Fruit fly (Drosophila melanogaster) whole organism, embryonic: ENCODE data around the gene wwk.
A peak's percentile ranks its signal among the peaks of the same experiment; 100 is the strongest.

ENCODE experiments used
- Abd-B ChIP-seq: fragments of 200-800 bp; sonication (Bioruptor generic); optimal IDR thresholded peaks from 2 replicates; lab custom pipeline; 2018; ENCODE audit warnings: missing biosample characterization, mild to moderate bottlenecking, missing genetic modification characterization, moderate library complexity
- CG1024 ChIP-seq: fragments of 200-800 bp; sonication (Bioruptor generic); IDR thresholded peaks from 2 replicates; pipeline ENCODE4 v1.3.6; 2022; ENCODE audit warnings: missing biosample characterization, missing genetic modification characterization
- CG12071 ChIP-seq: fragments of 200-800 bp; sonication (Bioruptor generic); optimal IDR thresholded peaks from 3 replicates; lab custom pipeline; 2018; ENCODE audit warnings: missing biosample characterization, mild to moderate bottlenecking, missing genetic modification characterization
- CG12391 ChIP-seq: fragments of 200-800 bp; sonication (Bioruptor generic); optimal IDR thresholded peaks from 3 replicates; lab custom pipeline; 2018; ENCODE audit warnings: missing biosample characterization, mild to moderate bottlenecking, missing genetic modification characterization, moderate library complexity
- CG13287 ChIP-seq: fragments of 200-800 bp; sonication (Bioruptor generic); IDR thresholded peaks from 2 replicates; pipeline ENCODE4 v1.3.6; 2022; ENCODE audit warnings: missing biosample characterization, missing genetic modification characterization; ENCODE audit not compliant: partially characterized antibody
- CG13424 ChIP-seq: fragments of 200-800 bp; sonication (Bioruptor generic); optimal IDR thresholded peaks from 2 replicates; lab custom pipeline; 2019; ENCODE audit warnings: missing biosample characterization, mild to moderate bottlenecking, missing genetic modification characterization, moderate library complexity
- CG13894 ChIP-seq: fragments of 200-800 bp; sonication (Bioruptor generic); optimal IDR thresholded peaks from 3 replicates; lab custom pipeline; 2018; ENCODE audit warnings: missing biosample characterization, mild to moderate bottlenecking, missing genetic modification characterization, moderate library complexity
- CG15696 ChIP-seq: fragments of 200-800 bp; sonication (Bioruptor generic); optimal IDR thresholded peaks from 2 replicates; lab custom pipeline; 2019; ENCODE audit warnings: missing biosample characterization, mild to moderate bottlenecking, missing genetic modification characterization, moderate library complexity
- CG1647 ChIP-seq: fragments of 200-800 bp; sonication (Bioruptor generic); optimal IDR thresholded peaks from 3 replicates; lab custom pipeline; 2016; ENCODE audit warnings: missing biosample characterization, missing genetic modification characterization
- CG17328 ChIP-seq: fragments of 200-800 bp; sonication (Bioruptor generic); IDR thresholded peaks from 2 replicates; pipeline ENCODE4 v1.3.6; 2022; ENCODE audit warnings: missing biosample characterization, missing genetic modification characterization
- CG17359 ChIP-seq: fragments of 200-800 bp; sonication (Bioruptor generic); optimal IDR thresholded peaks from 3 replicates; lab custom pipeline; 2018; ENCODE audit warnings: missing biosample characterization, mild to moderate bottlenecking, missing genetic modification characterization, moderate library complexity
- CG18011 ChIP-seq: fragments of 200-800 bp; sonication (Bioruptor generic); optimal IDR thresholded peaks from 2 replicates; lab custom pipeline; 2017; ENCODE audit warnings: missing biosample characterization, missing genetic modification characterization, mild to moderate bottlenecking, moderate library complexity, missing genotype
- CG18599 ChIP-seq: fragments of 200-800 bp; sonication (Bioruptor generic); optimal IDR thresholded peaks from 3 replicates; lab custom pipeline; 2017; ENCODE audit warnings: missing biosample characterization, missing genetic modification characterization, mild to moderate bottlenecking, moderate library complexity, missing genetic modification reagents
- CG2116 ChIP-seq: fragments of 200-800 bp; sonication (Bioruptor generic); optimal IDR thresholded peaks from 3 replicates; lab custom pipeline; 2018; ENCODE audit warnings: missing biosample characterization, mild to moderate bottlenecking, missing genetic modification characterization
- CG30403 ChIP-seq: fragments of 200-800 bp; sonication (Bioruptor generic); optimal IDR thresholded peaks from 3 replicates; lab custom pipeline; 2016; ENCODE audit warnings: missing biosample characterization, missing genetic modification characterization
- CG30431 ChIP-seq: fragments of 200-800 bp; sonication (Bioruptor generic); optimal IDR thresholded peaks from 2 replicates; lab custom pipeline; 2017; ENCODE audit warnings: missing biosample characterization, missing genetic modification characterization
- CG31388 ChIP-seq: fragments of 200-800 bp; sonication (Bioruptor generic); optimal IDR thresholded peaks from 2 replicates; lab custom pipeline; 2016; ENCODE audit warnings: missing biosample characterization, missing genetic modification characterization
- CG3726 ChIP-seq: fragments of 200-800 bp; sonication (Bioruptor generic); IDR thresholded peaks from 3 replicates; pipeline ENCODE4, ENCODE4 v1.3.6; 2022; ENCODE audit warnings: missing biosample characterization, missing genetic modification characterization
- CG3838 ChIP-seq: fragments of 200-800 bp; sonication (Bioruptor generic); optimal IDR thresholded peaks from 3 replicates; lab custom pipeline; 2016; ENCODE audit warnings: missing biosample characterization, missing genetic modification characterization
- CG4360 ChIP-seq: fragments of 200-800 bp; sonication (Bioruptor generic); IDR thresholded peaks from 2 replicates; pipeline ENCODE4 v1.3.6; 2022; ENCODE audit warnings: missing biosample characterization, missing genetic modification characterization
- CG9727 ChIP-seq: fragments of 200-800 bp; sonication (Bioruptor generic); optimal IDR thresholded peaks from 3 replicates; lab custom pipeline; 2017; ENCODE audit warnings: missing biosample characterization, mild to moderate bottlenecking, missing genetic modification characterization
- Dip2 ChIP-seq: fragments of 200-800 bp; sonication (Bioruptor generic); IDR thresholded peaks from 2 replicates; pipeline ENCODE4 v1.3.6; 2022; ENCODE audit warnings: missing biosample characterization, missing genetic modification characterization
- Drgx ChIP-seq: fragments of 200-800 bp; sonication (Bioruptor generic); IDR thresholded peaks from 2 replicates; pipeline ENCODE4 v1.3.6; 2022; ENCODE audit warnings: missing biosample characterization, missing genetic modification characterization
- Hr39 ChIP-seq: fragments of >200 bp; optimal IDR thresholded peaks from 2 replicates; lab custom pipeline; 2017
- Mes4 ChIP-seq: fragments of 200-800 bp; sonication (Bioruptor generic); optimal IDR thresholded peaks from 2 replicates; lab custom pipeline; 2016; ENCODE audit warnings: missing biosample characterization, missing genetic modification characterization
- Nf-YC ChIP-seq: fragments of 200-800 bp; optimal IDR thresholded peaks from 3 replicates; lab custom pipeline; 2019; ENCODE audit warnings: missing biosample characterization, mild to moderate bottlenecking, missing genetic modification characterization, moderate library complexity
- Optix ChIP-seq: fragments of 200-800 bp; sonication (Bioruptor generic); IDR thresholded peaks from 3 replicates; pipeline ENCODE4 v1.3.6; 2022; ENCODE audit warnings: missing biosample characterization, missing genetic modification characterization
- Taf1 ChIP-seq: fragments of 200-800 bp; sonication (Bioruptor generic); IDR thresholded peaks from 2 replicates; pipeline ENCODE4 v1.3.6; 2022; ENCODE audit warnings: missing biosample characterization, missing genetic modification characterization
- Trl ChIP-seq, 3 experiments: fragments of >200 bp in 2 of 3; fragments of 200-800 bp in 1 of 3; sonication (Bioruptor generic) in 1 of 3; optimal IDR thresholded peaks; 2 replicates in 1 of 3; 3 replicates in 2 of 3; lab custom pipeline; 2016 to 2017; ENCODE audit warnings: missing biosample characterization in 1 of 3, missing genetic modification characterization in 1 of 3
- Vsx1 ChIP-seq: fragments of 200-800 bp; sonication (Bioruptor generic); optimal IDR thresholded peaks from 2 replicates; lab custom pipeline; 2017; ENCODE audit warnings: missing biosample characterization, mild to moderate bottlenecking, missing genetic modification characterization, missing genetic modification reagents
- ara ChIP-seq: fragments of 200-800 bp; sonication (Bioruptor generic); IDR thresholded peaks from 2 replicates; pipeline ENCODE4 v1.3.6; 2022; ENCODE audit warnings: missing biosample characterization, missing genetic modification characterization
- cad ChIP-seq: fragments of >200 bp; optimal IDR thresholded peaks from 2 replicates; lab custom pipeline; 2017; ENCODE audit warnings: missing biosample characterization, missing genetic modification characterization
- caup ChIP-seq: fragments of 200-800 bp; sonication (Bioruptor generic); optimal IDR thresholded peaks from 3 replicates; lab custom pipeline; 2017; ENCODE audit warnings: missing biosample characterization, mild to moderate bottlenecking, missing genetic modification characterization, moderate library complexity; ENCODE audit not compliant: severe bottlenecking
- disco-r ChIP-seq: fragments of 200-800 bp; sonication (Bioruptor generic); optimal IDR thresholded peaks from 2 replicates; lab custom pipeline; 2016; ENCODE audit warnings: missing biosample characterization, missing genetic modification characterization
- fu2 ChIP-seq: fragments of 200-800 bp; sonication (Bioruptor generic); optimal IDR thresholded peaks from 2 replicates; lab custom pipeline; 2016; ENCODE audit warnings: missing biosample characterization, missing genetic modification characterization
- insv ChIP-seq, 2 experiments: fragments of 200-800 bp; sonication (Bioruptor generic); optimal IDR thresholded peaks; 3 replicates each; lab custom pipeline; 2016 to 2018; ENCODE audit warnings: missing biosample characterization in 2 of 2, missing genetic modification characterization in 2 of 2
- jigr1 ChIP-seq: fragments of 200-800 bp; sonication (Bioruptor generic); IDR thresholded peaks from 3 replicates; pipeline ENCODE4 v1.3.6; 2022; ENCODE audit warnings: missing biosample characterization, missing genetic modification characterization
- lbe ChIP-seq: fragments of 200-800 bp; sonication (Bioruptor generic); optimal IDR thresholded peaks from 2 replicates; lab custom pipeline; 2016; ENCODE audit warnings: missing biosample characterization, mild to moderate bottlenecking, missing genetic modification characterization
- lov ChIP-seq, 2 experiments: fragments of 200-800 bp in 1 of 2; fragments of >200 bp in 1 of 2; sonication (Bioruptor generic) in 1 of 2; IDR thresholded peaks in 1 of 2; optimal IDR thresholded peaks in 1 of 2; 2 replicates in 1 of 2; 3 replicates in 1 of 2; pipeline versions ENCODE4 v1.3.6 to Lab custom; 2017 to 2022; ENCODE audit warnings: missing biosample characterization in 1 of 2, missing genetic modification characterization in 1 of 2
- nau ChIP-seq: fragments of 200-800 bp; sonication (Bioruptor generic); optimal IDR thresholded peaks from 3 replicates; lab custom pipeline; 2017; ENCODE audit warnings: missing biosample characterization, mild to moderate bottlenecking, missing genetic modification characterization, missing genetic modification reagents
- nerfin-2 ChIP-seq: fragments of 200-800 bp; sonication (Bioruptor generic); IDR thresholded peaks from 2 replicates; pipeline ENCODE4 v1.3.6; 2022; ENCODE audit warnings: missing biosample characterization, missing genetic modification characterization; ENCODE audit not compliant: partially characterized antibody
- pb ChIP-seq: fragments of 200-800 bp; sonication (Bioruptor generic); optimal IDR thresholded peaks from 3 replicates; lab custom pipeline; 2016; ENCODE audit warnings: missing biosample characterization, missing genetic modification characterization
- pnt ChIP-seq: fragments of 200-800 bp; sonication (Bioruptor generic); optimal IDR thresholded peaks from 3 replicates; lab custom pipeline; 2016; ENCODE audit warnings: missing biosample characterization, missing genetic modification characterization
- slbo ChIP-seq: fragments of 200-800 bp; sonication (Bioruptor generic); IDR thresholded peaks from 2 replicates; pipeline ENCODE4 v1.3.6; 2022; ENCODE audit warnings: missing biosample characterization, missing genetic modification characterization
- tap ChIP-seq: fragments of 200-800 bp; optimal IDR thresholded peaks from 3 replicates; lab custom pipeline; 2019; ENCODE audit warnings: missing biosample characterization, mild to moderate bottlenecking, missing genetic modification characterization, moderate library complexity
- tio ChIP-seq: fragments of 200-800 bp; sonication (Bioruptor generic); optimal IDR thresholded peaks from 2 replicates; lab custom pipeline; 2017; ENCODE audit warnings: missing biosample characterization, missing genetic modification characterization, inconsistent platforms
- trem ChIP-seq: fragments of 200-800 bp; optimal IDR thresholded peaks from 3 replicates; lab custom pipeline; 2019; ENCODE audit warnings: missing biosample characterization, mild to moderate bottlenecking, missing genetic modification characterization, moderate library complexity
- ttk ChIP-seq: fragments of 200-800 bp; sonication (Bioruptor generic); IDR thresholded peaks from 2 replicates; pipeline ENCODE4 v2.1.2; 2022; ENCODE audit warnings: missing biosample characterization, missing genetic modification characterization
- zen ChIP-seq: fragments of 200-800 bp; sonication (Bioruptor generic); optimal IDR thresholded peaks from 3 replicates; lab custom pipeline; 2018; ENCODE audit warnings: missing biosample characterization, mild to moderate bottlenecking, missing genetic modification characterization, moderate library complexity

The wwk gene

dm6 chr2L:15113234-15113916, 38.8 kb downstream of the wwk start, which contains the start of gene stc:
stc (plus strand) TSS chr2L:15113480.
- TF ChIP-seq caup: peak; percentile 67
- TF ChIP-seq CG13894 (tag; lab: Kevin White, UChicago): no peak
- TF ChIP-seq disco-r (GFP tag; lab: Kevin White, UChicago): no peak
- no peak for TF ChIP-seq CG18599
- peak; percentile 21 for TF ChIP-seq CG15696 (tag; lab: Kevin White, UChicago)
- no peak for TF ChIP-seq CG17359 (tag; lab: Kevin White, UChicago)
- TF ChIP-seq insv (GFP tag; optimal IDR thresholded peaks at IDR 0.05; lab: Kevin White, UChicago): peak in 1 of 2 experiments; percentile 39
- no peak for TF ChIP-seq CG4360
- peak; percentile 12 for TF ChIP-seq Mes4 (GFP tag; lab: Kevin White, UChicago)
- TF ChIP-seq CG30431 (GFP tag; lab: Kevin White, UChicago): no peak
- no peak for TF ChIP-seq lov (optimal IDR thresholded peaks at IDR 0.05; lab: Kevin White, UChicago)
- TF ChIP-seq lov (GFP tag; IDR thresholded peaks at IDR 0.05; lab: Robert Waterston, UW): no peak
- TF ChIP-seq Optix (GFP tag; lab: Robert Waterston, UW): no peak
- TF ChIP-seq ttk (GFP tag; lab: Robert Waterston, UW): no peak
- TF ChIP-seq nau (GFP tag; lab: Kevin White, UChicago): no peak
- TF ChIP-seq Drgx (GFP tag; lab: Robert Waterston, UW): peak; percentile 23; the same call in 1 of the 2 replicates
- TF ChIP-seq pb (GFP tag; lab: Kevin White, UChicago): no peak
- TF ChIP-seq Taf1: no peak
- peak; percentile 14 for TF ChIP-seq CG1647 (GFP tag; lab: Kevin White, UChicago)
- TF ChIP-seq Abd-B: peak; percentile 51
- peak; percentile 10 for TF ChIP-seq cad (GFP tag; lab: Kevin White, UChicago)
- no peak for TF ChIP-seq jigr1
- peak; percentile 84 for TF ChIP-seq CG13287 (GFP tag; lab: Robert Waterston, UW)
- TF ChIP-seq CG9727 (GFP tag; lab: Kevin White, UChicago): peak; percentile 20
- TF ChIP-seq CG18011: peak; percentile 65
- no peak for TF ChIP-seq tap
- TF ChIP-seq slbo (GFP tag; lab: Robert Waterston, UW): peak; percentile 64
- no peak for TF ChIP-seq CG17328 (GFP tag; lab: Robert Waterston, UW)
- TF ChIP-seq pnt (GFP tag; lab: Kevin White, UChicago): peak; percentile 44
- TF ChIP-seq CG13424 (tag; lab: Kevin White, UChicago): peak; percentile 19
- no peak for TF ChIP-seq Hr39
- TF ChIP-seq Nf-YC (tag; lab: Kevin White, UChicago): peak; percentile 57
- peak; percentile 71; the same call in 1 of the 2 replicates for TF ChIP-seq Dip2
- TF ChIP-seq CG12391: peak; percentile 47
- TF ChIP-seq ara (GFP tag; lab: Robert Waterston, UW): no peak
- TF ChIP-seq nerfin-2 (GFP tag; lab: Robert Waterston, UW): 0 out of 2 replicates have a peak, but pooled peaks have one; percentile 60
- peak; percentile 63 for TF ChIP-seq CG30403 (GFP tag; lab: Kevin White, UChicago)
- peak; percentile 31 for TF ChIP-seq CG12071 (GFP tag; lab: Kevin White, UChicago)
- no peak for TF ChIP-seq Vsx1 (GFP tag; lab: Kevin White, UChicago)
- peak; percentile 74 for TF ChIP-seq CG2116 (GFP tag; lab: Kevin White, UChicago)
- no peak for TF ChIP-seq fu2 (GFP tag; lab: Kevin White, UChicago)
- no peak for TF ChIP-seq CG3726 (GFP tag; lab: Robert Waterston, UW)
- no peak for TF ChIP-seq tio
- TF ChIP-seq lbe: peak; percentile 47
- peak; percentile 100 for TF ChIP-seq trem (tag; lab: Kevin White, UChicago)
- no peak for TF ChIP-seq CG3838
- no peak for TF ChIP-seq CG31388 (GFP tag; lab: Kevin White, UChicago)
- peak; percentile 57 for TF ChIP-seq zen (tag; lab: Kevin White, UChicago)
- no peak for TF ChIP-seq Trl (optimal IDR thresholded peaks at IDR 0.05; lab: Kevin White, UChicago)
- peak; percentile 57 for TF ChIP-seq Trl (GFP tag; optimal IDR thresholded peaks at IDR 0.05; lab: Kevin White, UChicago)
- no peak for TF ChIP-seq CG1024
